Fruit fly (Drosophila melanogaster) S2 (cell line): Measurements from ENCODE around the gene Mvd.

Experiments used
- CG8478 ChIP-seq: fragments of >200 bp; optimal IDR thresholded peaks from 2 replicates; lab custom pipeline; 2018
- CTCF ChIP-seq, 2 experiments: fragments of >200 bp; optimal IDR thresholded peaks; 2 replicates each; lab custom pipeline; 2018

The Mvd gene

dm6 chrX:15748945-15749344 lies at the start of gene Mvd:
Gene Mvd, plus strand, starts transcription at chrX:15749166.
- TF ChIP-seq CG8478 (lab: Kevin White, UChicago) (no peak), CTCF (optimal IDR thresholded peaks at IDR 0.05; lab: Kevin White, UChicago) (peak in 1 of 2 experiments; percentile 45)

dm6 chrX:15701047-15701446 lies 47.9 kb upstream of the Mvd start, which contains the start of gene CG9240:
Gene CG9240, minus strand, starts transcription at chrX:15701259.
- TF ChIP-seq CG8478 (lab: Kevin White, UChicago) (no peak), CTCF (optimal IDR thresholded peaks at IDR 0.05; lab: Kevin White, UChicago) (no peak)

DNA sequence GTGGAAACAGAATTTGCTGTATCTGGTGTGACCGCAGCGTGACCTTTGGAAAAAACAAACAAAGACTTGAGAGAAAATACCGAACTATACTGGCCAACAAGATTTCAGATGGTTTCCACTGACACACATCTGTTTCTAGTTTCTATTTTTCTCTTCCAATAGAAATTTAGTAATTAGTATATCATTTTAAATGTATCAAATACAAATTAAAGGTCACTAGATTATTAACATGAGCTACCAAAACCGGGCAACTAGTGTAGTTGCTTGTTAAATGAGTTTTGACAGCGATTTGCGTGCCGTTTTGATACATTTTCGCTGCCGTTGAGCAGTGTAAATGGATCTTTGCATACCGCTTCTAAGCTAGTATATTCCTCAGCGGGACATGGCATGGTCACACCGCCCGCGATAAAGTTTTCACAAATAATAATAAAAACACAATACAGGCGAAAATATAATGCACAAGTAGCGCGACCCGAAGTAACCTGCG lies 45.2 kb upstream of the Mvd start, which contains the start of the genes Pis and Hap40:
Gene Pis (minus strand): TSS at position 51 of the 487 bp plus-strand sequence.
Gene Hap40 (plus strand): TSS at position 406 of the 487 bp plus-strand sequence.
- TF ChIP-seq CG8478 (lab: Kevin White, UChicago) (no peak), CTCF (optimal IDR thresholded peaks at IDR 0.05; lab: Kevin White, UChicago) (no peak)

DNA sequence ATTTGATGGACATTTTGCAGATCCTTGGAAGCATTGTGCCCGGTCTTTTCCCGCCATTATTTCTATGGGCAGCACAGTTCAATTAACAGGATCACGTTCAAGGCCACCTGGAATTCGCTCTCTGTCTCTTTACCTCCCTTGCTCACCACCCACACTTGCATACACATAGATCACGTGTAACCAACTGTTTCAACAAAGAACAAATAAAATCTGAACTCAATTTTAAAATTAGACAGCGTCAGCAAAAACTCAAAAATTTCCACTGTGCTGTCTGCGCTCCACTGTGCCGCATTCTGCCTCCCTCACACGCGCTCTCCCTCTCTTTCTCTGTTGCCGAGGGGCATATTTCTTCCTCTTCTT lies 39.4 kb upstream of the Mvd start:
- no peak for TF ChIP-seq CTCF (optimal IDR thresholded peaks at IDR 0.05; lab: Kevin White, UChicago)
- TF ChIP-seq CG8478 (lab: Kevin White, UChicago): no peak

- TF ChIP-seq CTCF (optimal IDR thresholded peaks at IDR 0.05; lab: Kevin White, UChicago): peak in 1 of 2 experiments; percentile 17
- no peak for TF ChIP-seq CG8478 (lab: Kevin White, UChicago)
These were observed 38.8 kb upstream of the Mvd start, which contains the start of the genes CG9281 and CG15601 for dm6 chrX:15709984-15710750. Gene CG9281, minus strand, starts transcription at chrX:15710539. Gene CG15601, plus strand, starts transcription at chrX:15710647.

DNA sequence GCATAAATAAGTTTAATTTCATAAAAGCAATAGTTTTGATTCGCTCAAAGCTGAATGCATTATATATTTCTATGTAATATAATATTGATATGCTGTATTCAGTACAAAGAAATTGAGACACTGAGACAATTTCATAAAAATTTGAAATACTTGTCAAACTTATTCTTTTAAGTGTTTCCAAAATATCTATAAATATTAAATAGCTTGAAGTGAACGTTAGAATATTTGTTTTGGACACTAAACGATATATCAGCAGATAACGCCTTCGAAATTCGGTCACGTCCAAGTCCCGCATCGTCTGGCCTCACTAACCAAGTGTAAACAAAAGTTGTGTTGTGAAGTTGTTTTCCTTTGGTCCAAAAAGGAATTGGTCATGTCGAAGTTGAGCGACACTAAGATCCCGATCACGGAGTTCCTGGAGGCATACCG lies 38.2 kb upstream of the Mvd start:
- no peak for TF ChIP-seq CG8478 (lab: Kevin White, UChicago)
- no peak for TF ChIP-seq CTCF (optimal IDR thresholded peaks at IDR 0.05; lab: Kevin White, UChicago)

DNA sequence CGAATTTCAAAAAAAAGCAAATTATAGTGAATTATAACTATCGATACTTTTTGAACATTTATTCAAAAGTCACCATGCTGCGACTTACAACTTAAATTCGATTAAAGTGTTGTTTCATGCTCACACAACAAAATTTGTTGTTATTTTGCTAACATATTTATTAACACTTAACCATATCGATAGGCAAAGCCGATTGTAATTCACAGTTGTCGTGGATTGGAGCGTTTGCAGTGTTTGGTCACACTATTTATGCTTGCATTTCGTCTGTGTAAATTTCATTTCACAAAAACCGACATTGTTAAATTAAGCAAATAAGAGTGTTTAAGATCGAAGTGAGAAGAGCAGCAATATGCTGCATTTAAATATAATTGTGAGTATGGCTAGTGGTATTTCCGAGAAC lies 36.6 kb upstream of the Mvd start, which contains the start of gene HUWE1:
Gene HUWE1 (plus strand): TSS at position 220 of the 400 bp plus-strand sequence.
- TF ChIP-seq CTCF (optimal IDR thresholded peaks at IDR 0.05; lab: Kevin White, UChicago) (no peak), CG8478 (lab: Kevin White, UChicago) (no peak)

dm6 chrX:15731968-15732367 lies 17.0 kb upstream of the Mvd start, which contains the start of gene CG8191:
Gene CG8191, plus strand, starts transcription at chrX:15732178.
- TF ChIP-seq CTCF (optimal IDR thresholded peaks at IDR 0.05; lab: Kevin White, UChicago) (no peak), CG8478 (lab: Kevin White, UChicago) (no peak)

DNA sequence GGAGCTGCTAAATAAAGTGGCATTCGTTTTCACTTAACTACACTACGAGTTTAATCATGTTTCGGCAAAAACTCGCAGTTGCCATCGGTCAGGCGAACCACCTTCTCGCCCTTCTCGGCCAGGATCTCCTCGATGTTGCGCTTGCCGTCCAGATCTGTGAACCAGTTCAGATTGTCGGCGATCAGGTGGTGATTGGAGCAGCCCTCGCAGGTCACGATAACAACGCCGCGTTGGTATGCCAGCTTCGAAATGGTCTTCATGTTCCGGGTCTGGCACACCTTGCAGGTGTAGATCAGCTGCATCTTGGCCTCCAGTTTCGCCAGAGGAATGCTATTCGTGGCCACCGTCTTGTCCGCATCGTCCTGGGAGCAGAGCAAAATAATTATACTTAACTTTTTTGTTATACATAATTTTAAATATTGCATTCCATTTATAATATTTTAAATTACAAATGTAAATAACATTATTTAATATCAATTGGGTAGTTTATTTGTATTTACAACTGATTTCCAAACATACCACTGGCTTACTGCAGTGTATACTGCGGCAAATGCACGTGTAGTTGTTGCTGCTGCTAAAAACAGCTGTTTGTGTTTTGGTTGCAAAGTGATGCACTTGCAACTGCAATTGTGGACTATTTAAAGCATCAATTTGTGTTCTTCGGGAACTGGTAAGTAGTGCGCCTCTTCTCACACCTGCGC lies 15.6 kb upstream of the Mvd start:
- no peak for TF ChIP-seq CG8478 (lab: Kevin White, UChicago)
- TF ChIP-seq CTCF (optimal IDR thresholded peaks at IDR 0.05; lab: Kevin White, UChicago): no peak

dm6 chrX:15733995-15734394 lies 15.0 kb upstream of the Mvd start, which contains the start of the genes CG12379 and MagR:
Gene CG12379, minus strand, starts transcription at chrX:15733996.
Gene MagR, plus strand, starts transcription at chrX:15734270.
- TF ChIP-seq CG8478 (lab: Kevin White, UChicago) (no peak), CTCF (optimal IDR thresholded peaks at IDR 0.05; lab: Kevin White, UChicago) (no peak)

DNA sequence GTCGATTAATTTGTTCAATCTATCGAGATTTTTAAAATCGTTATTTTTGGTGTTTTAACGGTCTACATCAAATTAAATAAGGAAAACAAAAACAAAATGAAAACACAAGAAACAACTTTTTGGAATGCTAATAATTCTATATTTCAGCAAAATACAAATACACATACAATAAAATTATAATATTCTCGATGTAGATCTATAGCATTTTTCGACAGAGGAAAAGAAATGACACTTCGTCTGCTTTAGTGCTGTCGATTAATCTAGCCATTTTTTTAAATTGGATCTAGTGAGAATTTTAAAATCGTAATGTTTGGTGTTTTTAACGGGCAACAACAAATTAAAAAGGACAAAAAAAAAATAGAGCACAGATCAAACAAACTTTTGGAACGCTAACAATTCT lies 11.9 kb upstream of the Mvd start, which contains the start of gene Arp6:
Gene Arp6 (minus strand): TSS at position 11 of the 400 bp plus-strand sequence.
- TF ChIP-seq CG8478 (lab: Kevin White, UChicago) (no peak), CTCF (optimal IDR thresholded peaks at IDR 0.05; lab: Kevin White, UChicago) (no peak)

DNA sequence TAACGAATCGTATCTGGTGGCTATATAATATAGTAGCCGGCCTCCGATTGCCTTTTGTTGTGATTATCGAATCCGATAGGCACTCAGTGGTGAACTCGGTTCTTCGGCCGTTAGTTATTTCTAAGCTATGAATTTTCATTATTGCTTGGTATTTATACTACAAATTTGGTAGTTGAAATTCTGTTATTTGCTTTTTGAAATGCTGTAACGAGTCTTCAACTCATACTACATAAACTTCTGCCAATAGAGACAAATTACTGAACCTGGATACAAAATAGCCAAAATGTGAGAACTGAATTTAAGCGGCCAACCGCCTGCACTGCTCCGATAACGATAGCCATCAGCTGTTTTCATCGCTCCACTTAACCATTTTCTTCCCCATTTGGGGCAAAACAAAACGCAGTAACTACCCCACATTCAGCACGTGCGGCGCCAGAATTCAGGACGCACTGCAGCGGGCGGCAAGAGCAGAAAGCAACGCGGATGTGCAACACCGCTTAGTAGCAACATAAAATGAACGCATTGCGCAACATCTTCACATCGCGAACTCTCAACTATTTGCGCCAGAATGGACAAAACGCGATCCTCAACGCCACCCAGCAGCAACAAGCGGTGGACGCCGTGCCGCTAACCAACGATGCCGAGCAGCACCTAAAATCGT lies 9.9 kb upstream of the Mvd start, which contains the start of the genes CG11679 and CG8206:
Gene CG11679 (minus strand): TSS at position 65 of the 661 bp plus-strand sequence.
Gene CG8206 (plus strand): TSS at position 341 of the 661 bp plus-strand sequence.
- TF ChIP-seq CTCF (optimal IDR thresholded peaks at IDR 0.05; lab: Kevin White, UChicago): no peak

DNA sequence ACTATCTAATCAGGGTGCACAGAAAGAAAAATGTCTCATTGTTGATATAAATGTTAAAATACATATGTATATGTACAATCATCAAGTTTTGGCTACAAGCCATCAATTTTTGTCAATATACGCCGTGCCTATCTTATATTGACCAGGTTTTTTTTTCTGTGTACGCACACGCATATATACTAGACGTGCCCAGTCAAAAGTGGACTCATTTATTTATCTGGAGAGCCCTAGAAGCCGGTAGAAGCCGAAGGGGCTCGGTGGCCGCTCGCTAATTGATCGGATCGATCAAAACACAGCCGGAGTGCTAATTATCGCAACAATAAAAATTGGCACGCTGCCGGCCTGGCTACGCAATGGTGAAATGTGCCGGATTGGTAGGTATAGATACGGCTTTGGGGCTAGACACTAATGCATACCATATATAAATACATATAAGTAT lies 8.7 kb upstream of the Mvd start:
- no peak for TF ChIP-seq CTCF (optimal IDR thresholded peaks at IDR 0.05; lab: Kevin White, UChicago)
- no peak for TF ChIP-seq CG8478 (lab: Kevin White, UChicago)

DNA sequence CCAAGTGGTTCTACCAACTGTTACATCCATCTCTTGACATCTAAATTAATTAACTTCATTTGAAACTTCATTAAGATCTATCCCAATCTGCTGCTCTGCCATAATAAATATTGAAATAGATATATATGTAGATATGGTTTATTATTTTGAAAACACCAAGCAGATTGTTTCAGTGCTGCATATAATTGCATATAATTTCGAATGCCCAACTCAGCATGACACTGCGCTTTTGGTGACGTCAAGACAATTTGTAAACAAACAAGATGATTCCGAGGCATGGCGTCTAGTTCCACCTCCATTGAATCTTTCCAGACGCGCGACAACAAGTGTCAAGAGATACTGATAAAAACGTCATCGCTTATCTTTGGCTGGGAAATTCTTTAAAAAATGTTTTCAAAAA lies 8.1 kb upstream of the Mvd start:
- no peak for TF ChIP-seq CG8478 (lab: Kevin White, UChicago)
